Worm (Caenorhabditis elegans): ENCODE data around the gene F38A1.8.

DNA sequence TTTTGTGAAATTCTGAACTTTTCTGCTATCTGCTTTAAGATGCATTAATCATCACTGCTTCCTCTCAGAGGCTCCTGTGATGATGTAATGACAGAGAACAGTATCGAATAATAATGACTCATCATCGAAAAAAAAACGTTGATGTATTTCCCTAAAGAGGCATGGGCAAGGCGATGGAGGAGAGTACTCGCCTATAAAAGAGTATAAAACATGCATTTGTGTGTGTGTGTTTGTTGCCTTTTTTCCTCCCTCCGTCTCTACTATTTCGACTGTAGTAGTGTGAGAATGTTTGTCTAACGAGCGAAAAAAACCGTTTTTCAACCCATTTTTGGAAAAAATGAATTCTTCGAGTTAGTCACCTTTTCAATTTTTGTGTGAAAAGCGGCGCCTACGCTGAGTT, 45.2 kb upstream of the F38A1.8 start:
- no peak for TF ChIP-seq nhr-11 (tag; optimal IDR thresholded peaks at IDR 0.05)
- no peak for TF ChIP-seq ets-5 (GFP tag; IDR thresholded peaks at IDR 0.05)
- TF ChIP-seq nhr-12 (tag; optimal IDR thresholded peaks at IDR 0.05), result no peak
- TF ChIP-seq sptf-1 (tag; optimal IDR thresholded peaks at IDR 0.05), result no peak
- no peak for TF ChIP-seq ztf-4 (tag; optimal IDR thresholded peaks at IDR 0.05)
- TF ChIP-seq alr-1 (tag; optimal IDR thresholded peaks at IDR 0.05; ENCODE audit: borderline replicate concordance), result no peak
- TF ChIP-seq ama-1 (optimal IDR thresholded peaks at IDR 0.05), result no peak
- no peak for TF ChIP-seq nhr-85 (tag)
